Worm (Caenorhabditis elegans): Measurements from ENCODE around the gene srxa-15.

The srxa-15 gene

ce11 chrV:20641896-20642295 lies at the start of gene srxa-15:
srxa-15 (plus strand) TSS chrV:20642196.
- TF ChIP-seq nhr-2 (tag; optimal IDR thresholded peaks at IDR 0.05) (no peak), lin-13 (tag; optimal IDR thresholded peaks at IDR 0.05) (no peak), mep-1 (tag; optimal IDR thresholded peaks at IDR 0.05) (no peak), drap-1 (GFP tag; optimal IDR thresholded peaks at IDR 0.05) (no peak), M03D4.4 (tag; optimal IDR thresholded peaks at IDR 0.05) (no peak), ces-1 (GFP tag; optimal IDR thresholded peaks at IDR 0.05) (no peak), snpc-4 (tag; optimal IDR thresholded peaks at IDR 0.05) (no peak), cnd-1 (tag; optimal IDR thresholded peaks at IDR 0.05) (no peak), zip-8 (tag; optimal IDR thresholded peaks at IDR 0.05) (no peak), ztf-11 (tag; optimal IDR thresholded peaks at IDR 0.05) (no peak), unc-120 (tag; optimal IDR thresholded peaks at IDR 0.05; ENCODE audit: poor library complexity, severe bottlenecking) (no peak), hlh-1 (tag; optimal IDR thresholded peaks at IDR 0.05) (no peak), unc-62 (GFP tag; optimal IDR thresholded peaks at IDR 0.05) (no peak), sptf-1 (tag; optimal IDR thresholded peaks at IDR 0.05) (no peak), unc-39 (tag; optimal IDR thresholded peaks at IDR 0.05) (no peak), pha-4 (tag; optimal IDR thresholded peaks at IDR 0.05) (no peak), nhr-76 (tag; optimal IDR thresholded peaks at IDR 0.05) (no peak), lsy-2 (tag; optimal IDR thresholded peaks at IDR 0.05) (no peak)

- TF ChIP-seq drap-1 (GFP tag; optimal IDR thresholded peaks at IDR 0.05): no peak
- no peak for TF ChIP-seq mls-2 (tag; optimal IDR thresholded peaks at IDR 0.05)
- no peak for TF ChIP-seq cnd-1 (tag; optimal IDR thresholded peaks at IDR 0.05)
- no peak for TF ChIP-seq M03D4.4 (tag; optimal IDR thresholded peaks at IDR 0.05)
- TF ChIP-seq unc-62 (GFP tag; optimal IDR thresholded peaks at IDR 0.05): no peak
- TF ChIP-seq nhr-28 (tag; optimal IDR thresholded peaks at IDR 0.05): no peak
- TF ChIP-seq snpc-4 (tag; optimal IDR thresholded peaks at IDR 0.05): no peak
- no peak for TF ChIP-seq nhr-237 (tag; optimal IDR thresholded peaks at IDR 0.05)
Measured at ce11 chrV:20594746-20595145, 47.2 kb upstream of the srxa-15 start, which contains the start of gene F26F2.10. F26F2.10 (minus strand) TSS chrV:20594846.

DNA sequence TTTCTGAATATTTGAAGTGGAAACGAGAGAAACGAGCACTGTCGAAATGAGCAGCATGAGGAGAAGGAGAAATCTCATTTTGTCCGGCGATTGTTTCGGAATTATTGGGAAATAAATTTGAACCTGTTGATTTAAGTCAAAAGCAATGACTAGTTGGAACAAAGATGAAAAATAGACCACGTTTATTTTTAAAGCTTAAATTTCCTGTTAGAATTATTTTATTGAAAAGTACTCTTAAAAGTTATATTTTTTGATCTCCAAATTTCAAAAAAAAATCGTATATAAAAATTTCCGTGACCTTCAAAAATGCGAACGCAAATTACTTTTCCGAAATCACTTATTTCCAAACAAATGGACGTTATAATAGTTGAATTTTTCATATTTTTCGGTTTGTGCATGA lies 46.3 kb upstream of the srxa-15 start, which contains the start of gene F26F2.11:
Gene F26F2.11 (minus strand): TSS at position 101 of the 400 bp plus-strand sequence.
- TF ChIP-seq zip-8 (tag; optimal IDR thresholded peaks at IDR 0.05) (no peak), sptf-1 (tag; optimal IDR thresholded peaks at IDR 0.05) (no peak), blmp-1 (tag; optimal IDR thresholded peaks at IDR 0.05) (no peak), mep-1 (tag; optimal IDR thresholded peaks at IDR 0.05) (no peak), bed-3 (GFP tag; optimal IDR thresholded peaks at IDR 0.05) (no peak), ceh-83 (GFP tag; optimal IDR thresholded peaks at IDR 0.05) (no peak), unc-39 (tag; optimal IDR thresholded peaks at IDR 0.05) (no peak), lin-13 (tag; optimal IDR thresholded peaks at IDR 0.05) (no peak), ces-1 (GFP tag; optimal IDR thresholded peaks at IDR 0.05) (no peak), mab-5 (tag; optimal IDR thresholded peaks at IDR 0.05) (no peak), lin-32 (GFP tag; optimal IDR thresholded peaks at IDR 0.05) (no peak)

- TF ChIP-seq nhr-237 (tag; optimal IDR thresholded peaks at IDR 0.05) (no peak), elt-3 (tag; optimal IDR thresholded peaks at IDR 0.05) (no peak)
Measured at ce11 chrV:20597076-20597475, 44.9 kb upstream of the srxa-15 start, which contains the start of gene F46B3.1. F46B3.1 (minus strand) TSS chrV:20597176.

ce11 chrV:20599795-20600194 lies 42.2 kb upstream of the srxa-15 start, which contains the start of gene col-163:
col-163 (plus strand) TSS chrV:20600095.
- TF ChIP-seq unc-39 (tag; optimal IDR thresholded peaks at IDR 0.05): no peak
- TF ChIP-seq ceh-83 (GFP tag; optimal IDR thresholded peaks at IDR 0.05): no peak
- no peak for TF ChIP-seq elt-3 (tag; optimal IDR thresholded peaks at IDR 0.05)
- TF ChIP-seq mep-1 (tag; optimal IDR thresholded peaks at IDR 0.05): no peak

ce11 chrV:20600704-20601103 lies 41.3 kb upstream of the srxa-15 start:
- TF ChIP-seq lsy-2 (tag; optimal IDR thresholded peaks at IDR 0.05): no peak
- TF ChIP-seq cnd-1 (tag; optimal IDR thresholded peaks at IDR 0.05): no peak
- TF ChIP-seq ces-1 (GFP tag; optimal IDR thresholded peaks at IDR 0.05): no peak
- TF ChIP-seq drap-1 (GFP tag; optimal IDR thresholded peaks at IDR 0.05): no peak
- no peak for TF ChIP-seq sem-2 (GFP tag; optimal IDR thresholded peaks at IDR 0.05)
- no peak for TF ChIP-seq mab-5 (tag; optimal IDR thresholded peaks at IDR 0.05)
- no peak for TF ChIP-seq nhr-76 (tag; optimal IDR thresholded peaks at IDR 0.05)
- no peak for TF ChIP-seq bed-3 (GFP tag; optimal IDR thresholded peaks at IDR 0.05)
- no peak for TF ChIP-seq elt-1 (tag; optimal IDR thresholded peaks at IDR 0.05; ENCODE audit: borderline replicate concordance, insufficient read depth)
- TF ChIP-seq pha-4 (tag; optimal IDR thresholded peaks at IDR 0.05): no peak
- no peak for TF ChIP-seq unc-120 (tag; optimal IDR thresholded peaks at IDR 0.05; ENCODE audit: poor library complexity, severe bottlenecking)
- TF ChIP-seq ham-2 (GFP tag; optimal IDR thresholded peaks at IDR 0.05): no peak
- no peak for TF ChIP-seq ceh-43 (GFP tag; optimal IDR thresholded peaks at IDR 0.05)
- TF ChIP-seq tbx-8 (GFP tag; optimal IDR thresholded peaks at IDR 0.05): no peak
- TF ChIP-seq nhr-2 (tag; optimal IDR thresholded peaks at IDR 0.05): no peak
- TF ChIP-seq ztf-11 (tag; optimal IDR thresholded peaks at IDR 0.05): no peak
- TF ChIP-seq elt-3 (tag; optimal IDR thresholded peaks at IDR 0.05): no peak
- TF ChIP-seq nhr-237 (tag; optimal IDR thresholded peaks at IDR 0.05): no peak
- no peak for TF ChIP-seq blmp-1 (tag; optimal IDR thresholded peaks at IDR 0.05)

All from whole organism, mixed stage, embryonic.